ENCODE assay signal across 7 worm cellular contexts in genomic region chrII:158004-158731, ce11.
TF ChIP-seq lines count a peak whose summit lies in the region.

No protein-coding gene starts in this region.

TF ChIP-seq in whole organism, L1 larva, 84 proteins besides CTCF, POLR2A, EP300 and RAD21:
- TF ChIP-seq tbx-2 (tag; optimal IDR thresholded peaks at IDR 0.05; lab: Kevin White, UChicago) (peak; percentile 22), lin-13 (GFP tag; optimal IDR thresholded peaks at IDR 0.05; lab: Kevin White, UChicago) (no peak), nhr-71 (tag; optimal IDR thresholded peaks at IDR 0.05; lab: Kevin White, UChicago) (peak; percentile 58), nhr-85 (tag; lab: Kevin White, UChicago) (peak; percentile 27), rnt-1 (tag; optimal IDR thresholded peaks at IDR 0.05; lab: Kevin White, UChicago) (no peak), lin-14 (GFP tag; optimal IDR thresholded peaks at IDR 0.05; lab: Kevin White, UChicago) (peak; percentile 61), blmp-1 (tag; optimal IDR thresholded peaks at IDR 0.05; lab: Kevin White, UChicago) (peak; percentile 98), swsn-7 (tag; optimal IDR thresholded peaks at IDR 0.05; lab: Kevin White, UChicago) (peak; percentile 6), elt-3 (tag; optimal IDR thresholded peaks at IDR 0.05; lab: Kevin White, UChicago) (peak in 1 of 6 experiments; percentile 17), nhr-47 (tag; optimal IDR thresholded peaks at IDR 0.05; lab: Kevin White, UChicago) (peak; percentile 44), zip-4 (GFP tag; optimal IDR thresholded peaks at IDR 0.05; lab: Kevin White, UChicago) (no peak), fkh-8 (tag; optimal IDR thresholded peaks at IDR 0.05; lab: Kevin White, UChicago) (peak; percentile 76)

TF ChIP-seq in whole organism, L2 larva, 48 proteins besides CTCF, POLR2A, EP300 and RAD21 (continues in another document):
- no peak for TF ChIP-seq sma-9 (GFP tag; optimal IDR thresholded peaks at IDR 0.05; lab: Kevin White, UChicago)
- TF ChIP-seq sma-9 (tag; optimal IDR thresholded peaks at IDR 0.05; lab: Kevin White, UChicago): no peak
- no peak for TF ChIP-seq nhr-25 (tag; optimal IDR thresholded peaks at IDR 0.05; lab: Kevin White, UChicago)
- TF ChIP-seq elt-1 (tag; optimal IDR thresholded peaks at IDR 0.05; lab: Kevin White, UChicago): no peak
- TF ChIP-seq unc-55 (GFP tag; optimal IDR thresholded peaks at IDR 0.05; lab: Kevin White, UChicago): no peak
- peak; percentile 37 for TF ChIP-seq fos-1 (tag; optimal IDR thresholded peaks at IDR 0.05; lab: Kevin White, UChicago)
- no peak for TF ChIP-seq lin-39 (tag; optimal IDR thresholded peaks at IDR 0.05; lab: Kevin White, UChicago)
- TF ChIP-seq snpc-4 (tag; optimal IDR thresholded peaks at IDR 0.05; lab: Kevin White, UChicago): no peak
- TF ChIP-seq ama-1 (optimal IDR thresholded peaks at IDR 0.05; lab: Kevin White, UChicago): no peak
- TF ChIP-seq mdl-1 (tag; optimal IDR thresholded peaks at IDR 0.05; lab: Kevin White, UChicago): no peak
- peak; percentile 7 for TF ChIP-seq F13H6.1 (tag; optimal IDR thresholded peaks at IDR 0.05; lab: Kevin White, UChicago)
- TF ChIP-seq nhr-6 (tag; optimal IDR thresholded peaks at IDR 0.05; lab: Kevin White, UChicago): no peak
- peak; percentile 21 for TF ChIP-seq lin-11 (tag; optimal IDR thresholded peaks at IDR 0.05; lab: Kevin White, UChicago)
- no peak for TF ChIP-seq dmd-4 (tag; optimal IDR thresholded peaks at IDR 0.05; lab: Kevin White, UChicago)

TF ChIP-seq in whole organism, L3 larva, 47 proteins besides CTCF, POLR2A, EP300 and RAD21:
- TF ChIP-seq egl-27 (tag; optimal IDR thresholded peaks at IDR 0.05; lab: Kevin White, UChicago): no peak
- no peak for TF ChIP-seq mdl-1 (tag; optimal IDR thresholded peaks at IDR 0.05; lab: Kevin White, UChicago)
- no peak for TF ChIP-seq skn-1 (tag; optimal IDR thresholded peaks at IDR 0.05; lab: Kevin White, UChicago)
- TF ChIP-seq fkh-2 (tag; optimal IDR thresholded peaks at IDR 0.05; lab: Kevin White, UChicago): no peak
- no peak for TF ChIP-seq lin-39 (tag; optimal IDR thresholded peaks at IDR 0.05; lab: Kevin White, UChicago)
- TF ChIP-seq R02D3.7 (tag; optimal IDR thresholded peaks at IDR 0.05; lab: Kevin White, UChicago): no peak
- TF ChIP-seq nhr-23 (tag; optimal IDR thresholded peaks at IDR 0.05; lab: Kevin White, UChicago): peak; percentile 86
- no peak for TF ChIP-seq ztf-11 (tag; optimal IDR thresholded peaks at IDR 0.05; lab: Kevin White, UChicago)

TF ChIP-seq in whole organism, L4 larva, 104 proteins besides CTCF, POLR2A, EP300 and RAD21 (continues in another document):
- TF ChIP-seq hif-1 (tag; optimal IDR thresholded peaks at IDR 0.05; lab: Kevin White, UChicago): no peak
- TF ChIP-seq ceh-44 (GFP tag; IDR thresholded peaks at IDR 0.05; lab: Robert Waterston, UW): no peak
- TF ChIP-seq vab-7 (GFP tag; IDR thresholded peaks at IDR 0.05; lab: Robert Waterston, UW): no peak
- TF ChIP-seq zip-2 (tag; optimal IDR thresholded peaks at IDR 0.05; lab: Kevin White, UChicago): no peak
- no peak for TF ChIP-seq mxl-3 (GFP tag; optimal IDR thresholded peaks at IDR 0.05; lab: Kevin White, UChicago)
- TF ChIP-seq Y5F2A.4 (GFP tag; optimal IDR thresholded peaks at IDR 0.05; lab: Kevin White, UChicago): no peak
- TF ChIP-seq mxl-2 (GFP tag; conservative IDR thresholded peaks at IDR 0.05; lab: Robert Waterston, UW): 0 out of 2 replicates have a peak, but pooled peaks have one; percentile 22
- TF ChIP-seq ZK546.5 (tag; optimal IDR thresholded peaks at IDR 0.05; lab: Kevin White, UChicago): no peak
- TF ChIP-seq aha-1 (tag; lab: Kevin White, UChicago): peak; percentile 57
- TF ChIP-seq tra-1 (GFP tag; IDR thresholded peaks at IDR 0.05; lab: Robert Waterston, UW): 0 out of 2 replicates have a peak, but pooled peaks have one; percentile 7
- peak; percentile 29 for TF ChIP-seq mes-2 (tag; optimal IDR thresholded peaks at IDR 0.05; lab: Kevin White, UChicago; ENCODE audit: poor library complexity, severe bottlenecking)
- no peak for TF ChIP-seq dmd-8 (GFP tag; IDR thresholded peaks at IDR 0.05; lab: Robert Waterston, UW)
- TF ChIP-seq zfp-2 (tag; optimal IDR thresholded peaks at IDR 0.05; lab: Kevin White, UChicago): no peak
- TF ChIP-seq F37D6.2 (tag; optimal IDR thresholded peaks at IDR 0.05; lab: Kevin White, UChicago): no peak
- TF ChIP-seq unc-62 (GFP tag; optimal IDR thresholded peaks at IDR 0.05 in 1 of 2; lab: Kevin White, UChicago): peak in 1 of 2 experiments; percentile 95
- TF ChIP-seq unc-62 (tag; optimal IDR thresholded peaks at IDR 0.05; lab: Kevin White, UChicago): no peak

TF ChIP-seq in whole organism, late embryonic, 69 proteins besides CTCF, POLR2A, EP300 and RAD21:
- TF ChIP-seq tbx-2 (tag; optimal IDR thresholded peaks at IDR 0.05; lab: Kevin White, UChicago): no peak
- peak; percentile 5 for TF ChIP-seq rnt-1 (tag; optimal IDR thresholded peaks at IDR 0.05; lab: Kevin White, UChicago)
- TF ChIP-seq unc-42 (tag; optimal IDR thresholded peaks at IDR 0.05; lab: Kevin White, UChicago): peak; percentile 93
- no peak for TF ChIP-seq ceh-48 (tag; optimal IDR thresholded peaks at IDR 0.05; lab: Kevin White, UChicago)
- peak; percentile 21 for TF ChIP-seq dmd-4 (tag; optimal IDR thresholded peaks at IDR 0.05; lab: Kevin White, UChicago; ENCODE audit: borderline replicate concordance)

TF ChIP-seq in whole organism, mixed stage, embryonic, 35 proteins besides CTCF, POLR2A, EP300 and RAD21:
- peak; percentile 59 for TF ChIP-seq blmp-1 (tag; optimal IDR thresholded peaks at IDR 0.05; lab: Kevin White, UChicago)
- no peak for TF ChIP-seq nhr-2 (tag; optimal IDR thresholded peaks at IDR 0.05; lab: Kevin White, UChicago)
- no peak for TF ChIP-seq elt-3 (tag; optimal IDR thresholded peaks at IDR 0.05; lab: Kevin White, UChicago)
- no peak for TF ChIP-seq unc-120 (tag; optimal IDR thresholded peaks at IDR 0.05; lab: Kevin White, UChicago; ENCODE audit: poor library complexity, severe bottlenecking)
- TF ChIP-seq elt-1 (tag; optimal IDR thresholded peaks at IDR 0.05; lab: Kevin White, UChicago; ENCODE audit: borderline replicate concordance, insufficient read depth): no peak
- TF ChIP-seq zip-8 (tag; optimal IDR thresholded peaks at IDR 0.05; lab: Kevin White, UChicago): no peak
- TF ChIP-seq nhr-237 (tag; optimal IDR thresholded peaks at IDR 0.05; lab: Kevin White, UChicago): no peak
- TF ChIP-seq ham-2 (GFP tag; optimal IDR thresholded peaks at IDR 0.05; lab: Kevin White, UChicago): peak; percentile 52
- no peak for TF ChIP-seq sem-2 (GFP tag; optimal IDR thresholded peaks at IDR 0.05; lab: Kevin White, UChicago)
- TF ChIP-seq snpc-4 (tag; optimal IDR thresholded peaks at IDR 0.05; lab: Kevin White, UChicago): no peak
- peak; percentile 90 for TF ChIP-seq ces-1 (GFP tag; optimal IDR thresholded peaks at IDR 0.05; lab: Kevin White, UChicago)
- no peak for TF ChIP-seq cnd-1 (tag; optimal IDR thresholded peaks at IDR 0.05; lab: Kevin White, UChicago)
- TF ChIP-seq nhr-12 (tag; optimal IDR thresholded peaks at IDR 0.05; lab: Kevin White, UChicago): no peak
- no peak for TF ChIP-seq M03D4.4 (tag; optimal IDR thresholded peaks at IDR 0.05; lab: Kevin White, UChicago)
- no peak for TF ChIP-seq ztf-11 (tag; optimal IDR thresholded peaks at IDR 0.05; lab: Kevin White, UChicago)
TF ChIP-seq in whole organism, mixed stage, embryonic: peak in this region for 3.

TF ChIP-seq in whole organism, young adult, 124 proteins besides CTCF, POLR2A, EP300 and RAD21:
- TF ChIP-seq F33H1.4 (GFP tag; IDR thresholded peaks at IDR 0.05; lab: Robert Waterston, UW): no peak
- no peak for TF ChIP-seq ccch-3 (GFP tag; optimal IDR thresholded peaks at IDR 0.05; lab: Kevin White, UChicago)
- no peak for TF ChIP-seq attf-5 (GFP tag; optimal IDR thresholded peaks at IDR 0.05; lab: Kevin White, UChicago)
- TF ChIP-seq nfyb-1 (GFP tag; IDR thresholded peaks at IDR 0.05; lab: Robert Waterston, UW): no peak
- no peak for TF ChIP-seq die-1 (tag; optimal IDR thresholded peaks at IDR 0.05; lab: Kevin White, UChicago)
- no peak for TF ChIP-seq nhr-27 (tag; optimal IDR thresholded peaks at IDR 0.05; lab: Kevin White, UChicago)
- no peak for TF ChIP-seq mes-4 (tag; optimal IDR thresholded peaks at IDR 0.05; lab: Kevin White, UChicago)
- no peak for TF ChIP-seq tbx-9 (tag; optimal IDR thresholded peaks at IDR 0.05; lab: Kevin White, UChicago; ENCODE audit: borderline replicate concordance)
- peak; percentile 51 for TF ChIP-seq nhr-80 (tag; optimal IDR thresholded peaks at IDR 0.05; lab: Kevin White, UChicago)
